Fruit fly (Drosophila melanogaster) whole organism, wandering third instar larva: ENCODE results near the gene CG33290.

ENCODE experiments used
- CG32264 ChIP-seq: fragments of 200-800 bp; sonication (Bioruptor generic); optimal IDR thresholded peaks from 2 replicates; lab custom pipeline; 2016; ENCODE audit warnings: missing biosample characterization, missing genetic modification characterization
- CG9705 ChIP-seq: fragments of 200-800 bp; sonication (Bioruptor generic); optimal IDR thresholded peaks from 2 replicates; lab custom pipeline; 2018; ENCODE audit warnings: missing biosample characterization, mild to moderate bottlenecking, missing genetic modification characterization
- CrebA ChIP-seq: fragments of 200-800 bp; sonication (Bioruptor generic); optimal IDR thresholded peaks from 2 replicates; lab custom pipeline; 2016; ENCODE audit warnings: missing biosample characterization, mild to moderate bottlenecking, missing genetic modification characterization, borderline replicate concordance
- Dfd ChIP-seq: fragments of >200 bp; optimal IDR thresholded peaks from 2 replicates; lab custom pipeline; 2017; ENCODE audit warnings: missing biosample characterization, missing genetic modification characterization
- Dif ChIP-seq: fragments of 200-275, 200-300 bp; sonication (Bioruptor generic); optimal IDR thresholded peaks from 2 replicates; lab custom pipeline; 2018; ENCODE audit warnings: missing biosample characterization, missing genetic modification characterization; ENCODE audit not compliant: partially characterized antibody
- HLH106 ChIP-seq: fragments of 200-800 bp; optimal IDR thresholded peaks from 3 replicates; lab custom pipeline; 2019; ENCODE audit warnings: missing biosample characterization, mild to moderate bottlenecking, missing genetic modification characterization, moderate library complexity
- Hnf4 ChIP-seq: fragments of 200-800 bp; sonication (Bioruptor generic); optimal IDR thresholded peaks from 2 replicates; lab custom pipeline; 2016; ENCODE audit warnings: missing biosample characterization, mild to moderate bottlenecking, missing genetic modification characterization
- Hr78 ChIP-seq: fragments of >200 bp; optimal IDR thresholded peaks from 2 replicates; lab custom pipeline; 2017; ENCODE audit warnings: missing biosample characterization, missing genetic modification characterization
- Hr83 ChIP-seq: fragments of 200-300 bp; sonication (Bioruptor generic); optimal IDR thresholded peaks from 2 replicates; lab custom pipeline; 2016; ENCODE audit warnings: missing biosample characterization, mild to moderate bottlenecking, missing genetic modification characterization, moderate library complexity; ENCODE audit not compliant: poor library complexity, severe bottlenecking
- Jra ChIP-seq: sonication (Bioruptor generic); optimal IDR thresholded peaks from 2 replicates; lab custom pipeline; 2016; ENCODE audit warnings: missing biosample characterization, missing genetic modification characterization
- Mio ChIP-seq: sonication (Bioruptor generic); optimal IDR thresholded peaks from 2 replicates; lab custom pipeline; 2016; ENCODE audit warnings: missing biosample characterization, missing genetic modification characterization
- N ChIP-seq: fragments of >200 bp; optimal IDR thresholded peaks from 2 replicates; lab custom pipeline; 2018; ENCODE audit warnings: missing biosample characterization, missing external identifiers, missing genetic modification characterization
- OdsH ChIP-seq: fragments of 200-800 bp; sonication (Bioruptor generic); optimal IDR thresholded peaks from 2 replicates; lab custom pipeline; 2016; ENCODE audit warnings: missing biosample characterization, mild to moderate bottlenecking, missing genetic modification characterization
- Rel ChIP-seq, 2 experiments: fragments of 200-800 bp; sonication (Bioruptor generic) in 1 of 2; optimal IDR thresholded peaks; 2 replicates in 1 of 2; 3 replicates in 1 of 2; lab custom pipeline; 2016 to 2019; ENCODE audit warnings: mild to moderate bottlenecking in 2 of 2, missing biosample characterization in 2 of 2, missing genetic modification characterization in 2 of 2, moderate library complexity in 1 of 2
- Sp1 ChIP-seq: fragments of 200-800 bp; sonication (Bioruptor generic); optimal IDR thresholded peaks from 3 replicates; lab custom pipeline; 2019; ENCODE audit warnings: missing biosample characterization, mild to moderate bottlenecking, missing genetic modification characterization, moderate library complexity
- brk ChIP-seq: fragments of 200-800 bp; sonication (Bioruptor generic); optimal IDR thresholded peaks from 2 replicates; lab custom pipeline; 2016; ENCODE audit warnings: missing biosample characterization, mild to moderate bottlenecking, missing genetic modification characterization
- dl ChIP-seq, 2 experiments: fragments of 175-275, 200-275 bp in 1 of 2; fragments of 200-275 bp in 1 of 2; sonication (Bioruptor generic); optimal IDR thresholded peaks; lab custom pipeline; 2018; ENCODE audit warnings: mild to moderate bottlenecking in 2 of 2, missing biosample characterization in 2 of 2, missing genetic modification characterization in 2 of 2, moderate library complexity in 2 of 2; ENCODE audit not compliant: partially characterized antibody in 2 of 2, insufficient read depth in 1 of 2
- dmrt93B ChIP-seq: fragments of 200-800 bp; sonication (Bioruptor generic); optimal IDR thresholded peaks from 2 replicates; lab custom pipeline; 2018; ENCODE audit warnings: missing biosample characterization, mild to moderate bottlenecking, missing genetic modification characterization
- dsf ChIP-seq: sonication (Bioruptor generic); optimal IDR thresholded peaks from 2 replicates; lab custom pipeline; 2016; ENCODE audit warnings: missing biosample characterization, missing genetic modification characterization, borderline replicate concordance
- ey ChIP-seq: fragments of 200-800 bp; sonication (Bioruptor generic); optimal IDR thresholded peaks from 2 replicates; lab custom pipeline; 2016; ENCODE audit warnings: missing biosample characterization, missing genetic modification characterization
- foxo ChIP-seq, 2 experiments: fragments of 200-800 bp; sonication (Bioruptor generic); optimal IDR thresholded peaks; 2 replicates in 1 of 2; 3 replicates in 1 of 2; lab custom pipeline; 2016 to 2017; ENCODE audit warnings: missing biosample characterization in 2 of 2, missing genetic modification characterization in 2 of 2
- fru ChIP-seq: fragments of 200-800 bp; sonication (Bioruptor generic); optimal IDR thresholded peaks from 3 replicates; lab custom pipeline; 2016; ENCODE audit warnings: missing biosample characterization, mild to moderate bottlenecking, missing genetic modification characterization
- h ChIP-seq: fragments of 200-800 bp; sonication (Bioruptor generic); optimal IDR thresholded peaks from 3 replicates; lab custom pipeline; 2016; ENCODE audit warnings: missing biosample characterization, mild to moderate bottlenecking, missing genetic modification characterization
- jim ChIP-seq: fragments of 175-275, 200-325 bp; sonication (Bioruptor generic); optimal IDR thresholded peaks from 2 replicates; lab custom pipeline; 2016; ENCODE audit warnings: missing biosample characterization, mild to moderate bottlenecking, missing genetic modification characterization
- lola ChIP-seq: fragments of >200 bp; optimal IDR thresholded peaks from 2 replicates; lab custom pipeline; 2017; ENCODE audit warnings: missing biosample characterization, missing genetic modification characterization
- pan ChIP-seq: fragments of >200 bp; optimal IDR thresholded peaks from 2 replicates; lab custom pipeline; 2017
- psq ChIP-seq: fragments of 200-800 bp; sonication (Bioruptor generic); optimal IDR thresholded peaks from 3 replicates; lab custom pipeline; 2017; ENCODE audit warnings: missing biosample characterization, mild to moderate bottlenecking, missing genetic modification characterization, moderate library complexity
- rgr ChIP-seq: fragments of 200-800 bp; sonication (Bioruptor generic); optimal IDR thresholded peaks from 3 replicates; lab custom pipeline; 2016; ENCODE audit warnings: missing biosample characterization, mild to moderate bottlenecking, missing genetic modification characterization
- sage ChIP-seq: fragments of 200-800 bp; sonication (Bioruptor generic); optimal IDR thresholded peaks from 2 replicates; lab custom pipeline; 2016; ENCODE audit warnings: missing biosample characterization, mild to moderate bottlenecking, missing genetic modification characterization
- sv ChIP-seq: fragments of 200-800 bp; sonication (Bioruptor generic); optimal IDR thresholded peaks from 3 replicates; lab custom pipeline; 2016; ENCODE audit warnings: missing biosample characterization, missing genetic modification characterization
- tai ChIP-seq: sonication (Bioruptor generic); optimal IDR thresholded peaks from 2 replicates; lab custom pipeline; 2016; ENCODE audit warnings: missing biosample characterization, missing genetic modification characterization
- usp ChIP-seq: fragments of >200 bp; optimal IDR thresholded peaks from 2 replicates; lab custom pipeline; 2017; ENCODE audit warnings: missing biosample characterization, missing genetic modification characterization
- woc ChIP-seq: sonication (Bioruptor generic); optimal IDR thresholded peaks from 2 replicates; lab custom pipeline; 2016; ENCODE audit warnings: missing biosample characterization, mild to moderate bottlenecking, missing genetic modification characterization

CG33290 gene

DNA sequence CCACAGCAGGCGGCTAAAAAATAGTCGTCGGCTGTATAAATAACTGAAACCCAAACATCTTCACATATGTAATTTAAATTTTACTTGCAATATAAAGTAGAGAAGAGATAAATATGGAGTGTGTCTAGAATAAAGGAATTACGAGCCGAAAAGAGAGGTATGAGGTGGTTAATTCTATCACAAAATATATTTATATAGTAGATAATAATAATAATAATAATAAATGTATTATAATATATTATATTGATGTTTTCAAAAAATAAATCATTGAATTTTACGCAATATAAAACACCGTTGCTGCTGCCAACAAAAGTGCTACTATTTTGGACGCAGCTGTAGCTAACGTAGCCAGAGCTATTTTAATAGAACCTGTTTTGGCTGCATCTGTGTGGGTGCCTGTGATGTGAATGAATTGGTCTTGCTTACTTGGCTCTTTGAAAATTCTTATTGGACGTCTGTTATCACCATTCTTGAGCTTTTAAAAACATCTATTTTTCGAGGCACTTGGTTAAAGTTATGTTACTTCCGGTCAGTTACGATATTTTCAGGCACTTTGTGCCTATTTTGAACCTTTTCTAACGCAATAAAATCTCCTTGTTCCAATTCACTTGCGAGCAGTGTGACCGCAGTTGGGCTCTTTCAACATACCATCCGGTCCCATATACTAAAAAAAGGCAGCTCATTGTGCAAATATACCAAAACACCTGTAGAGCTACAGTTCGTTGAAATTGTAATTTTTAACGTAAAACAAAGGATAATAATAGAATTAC is 45.1 kb upstream of the CG33290 start, which contains the start of gene Hr78 (continued):
- TF ChIP-seq dmrt93B (GFP tag; lab: Kevin White, UChicago) (peak; percentile 63), psq (GFP tag; lab: Kevin White, UChicago) (peak; percentile 77), N (no peak), dsf (peak; percentile 6), CG32264 (GFP tag; lab: Kevin White, UChicago) (peak; percentile 15), CrebA (GFP tag; lab: Kevin White, UChicago) (no peak), tai (GFP tag; lab: Kevin White, UChicago) (no peak), usp (no peak)

DNA sequence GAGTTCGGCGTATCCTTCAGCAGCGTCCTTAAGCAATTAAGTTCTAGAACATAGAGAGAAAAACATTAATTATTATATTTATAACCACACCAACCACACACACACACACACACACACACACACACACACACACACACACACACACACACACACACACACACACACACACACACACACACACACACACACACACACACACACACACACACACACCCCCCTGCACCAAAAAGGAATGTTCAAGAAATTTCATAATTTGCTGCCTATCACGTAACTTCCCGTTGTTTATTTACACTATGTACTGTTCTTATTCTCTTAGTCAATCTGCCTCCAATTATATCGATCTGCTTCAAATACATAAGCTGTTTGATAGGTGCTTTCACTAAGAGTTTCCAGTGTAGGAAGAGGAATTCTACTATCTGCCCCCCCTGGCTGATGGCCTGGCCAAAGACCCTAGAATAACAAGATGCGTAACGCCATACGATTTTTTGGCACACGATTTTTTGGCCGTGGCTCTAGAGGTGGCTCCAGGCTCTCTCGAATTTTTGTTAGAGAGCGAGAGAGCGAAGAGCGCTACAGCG is 43.6 kb upstream of the CG33290 start:
- TF ChIP-seq N = peak; percentile 14
- TF ChIP-seq, all 38 proteins: peak for 1; not testable (repeated sequence) for 37

DNA sequence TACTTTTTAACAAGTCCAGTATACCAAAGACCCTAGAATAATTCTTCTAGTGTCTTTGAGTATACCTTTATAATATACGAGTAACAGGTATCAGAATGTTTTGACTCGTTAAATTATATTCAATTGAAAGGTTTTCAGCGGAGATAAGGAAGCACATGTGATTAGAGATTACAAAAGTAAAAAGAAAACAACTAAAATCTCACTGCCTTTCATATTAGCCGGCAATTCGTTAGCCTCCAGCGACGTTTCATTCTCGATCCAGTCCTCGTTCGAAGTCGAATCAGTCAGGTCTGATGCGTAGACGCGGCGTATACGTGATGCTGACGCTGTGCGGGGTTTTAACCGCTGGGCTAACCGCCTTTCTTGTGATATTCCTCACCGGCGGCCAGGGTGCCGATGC is 41.0 kb upstream of the CG33290 start, which contains the start of gene Est-Q:
Gene Est-Q, plus strand, starts transcription at position 250 of the 400 bp plus-strand sequence.
- no peak for TF ChIP-seq Rel (GFP tag; optimal IDR thresholded peaks at IDR 0.05; lab: Kevin White, UChicago)
- no peak for TF ChIP-seq Rel (tag; optimal IDR thresholded peaks at IDR 0.05; lab: Kevin White, UChicago)
- TF ChIP-seq foxo (GFP tag; optimal IDR thresholded peaks at IDR 0.05; lab: Kevin White, UChicago) = no peak
- TF ChIP-seq Dfd (GFP tag; lab: Kevin White, UChicago) = no peak
- no peak for TF ChIP-seq dl (GFP tag; optimal IDR thresholded peaks at IDR 0.05; lab: Kevin White, UChicago; ENCODE audit: insufficient read depth in 1 of 2, partially characterized antibody in 2 of 2)
- TF ChIP-seq usp = no peak
- TF ChIP-seq OdsH (GFP tag; lab: Kevin White, UChicago) = no peak
- no peak for TF ChIP-seq pan (lab: Kevin White, UChicago)
- no peak for TF ChIP-seq ey
- no peak for TF ChIP-seq brk
- no peak for TF ChIP-seq CG9705 (GFP tag; lab: Kevin White, UChicago)
- no peak for TF ChIP-seq sage
- no peak for TF ChIP-seq Hr78 (GFP tag; lab: Kevin White, UChicago)
- TF ChIP-seq N = no peak
- no peak for TF ChIP-seq Hr83 (GFP tag; lab: Kevin White, UChicago)
- TF ChIP-seq dsf = no peak
- no peak for TF ChIP-seq CG32264 (GFP tag; lab: Kevin White, UChicago)
- TF ChIP-seq, all 38 proteins: peak for 0

DNA sequence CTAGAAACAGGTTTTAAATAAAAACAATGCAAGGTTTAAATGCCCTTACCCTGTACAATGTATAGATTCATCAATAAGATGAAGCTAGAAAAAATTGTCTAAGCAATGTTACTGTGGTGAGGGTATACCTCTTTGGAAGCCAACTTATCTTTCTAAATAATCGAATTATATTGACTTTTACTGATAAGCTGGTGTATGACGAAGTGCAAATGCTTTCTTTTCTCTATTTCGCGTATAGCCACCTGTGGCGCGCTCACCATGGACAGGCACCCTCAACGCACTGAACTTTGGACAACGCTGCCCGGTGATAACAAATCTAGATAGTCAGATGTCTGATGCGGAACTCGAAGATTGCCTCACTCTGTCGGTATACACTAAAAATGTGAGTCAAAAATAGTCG is 40.2 kb upstream of the CG33290 start:
- TF ChIP-seq sv (GFP tag; lab: Kevin White, UChicago) (no peak), dl (GFP tag; optimal IDR thresholded peaks at IDR 0.05; lab: Kevin White, UChicago; ENCODE audit: insufficient read depth in 1 of 2, partially characterized antibody in 2 of 2) (no peak), Hnf4 (GFP tag; lab: Kevin White, UChicago) (peak; percentile 55), woc (GFP tag; lab: Kevin White, UChicago) (peak; percentile 0), brk (no peak), CrebA (GFP tag; lab: Kevin White, UChicago) (no peak), rgr (peak; percentile 30), HLH106 (tag; lab: Kevin White, UChicago) (no peak), lola (GFP tag; lab: Kevin White, UChicago) (no peak), jim (GFP tag; lab: Kevin White, UChicago) (no peak), CG9705 (GFP tag; lab: Kevin White, UChicago) (no peak), fru (peak; percentile 54), Hr83 (GFP tag; lab: Kevin White, UChicago) (no peak), sage (no peak), Sp1 (GFP tag; lab: Kevin White, UChicago) (no peak), Hr78 (GFP tag; lab: Kevin White, UChicago) (no peak), Mio (GFP tag; lab: Kevin White, UChicago) (no peak), OdsH (GFP tag; lab: Kevin White, UChicago) (peak; percentile 8), Jra (no peak), h (GFP tag; lab: Kevin White, UChicago) (peak; percentile 30), Dif (GFP tag; lab: Kevin White, UChicago) (no peak), foxo (GFP tag; optimal IDR thresholded peaks at IDR 0.05; lab: Kevin White, UChicago) (peak in 1 of 2 experiments; percentile 34), dsf (no peak), ey (no peak)
